Worm (Caenorhabditis elegans) whole organism, L1 larva: ENCODE results near the gene C50F4.9.

Experiments
- C04F5.9 ChIP-seq: sonication (generic microtip); optimal IDR thresholded peaks from 2 replicates; lab custom pipeline; 2016; ENCODE audit warnings: missing genetic modification characterization, missing compliant biosample characterization
- C34B4.2 ChIP-seq: sonication (generic microtip); optimal IDR thresholded peaks from 2 replicates; lab custom pipeline; 2017; ENCODE audit warnings: mild to moderate bottlenecking, missing genetic modification characterization, missing compliant biosample characterization
- F16B12.6 ChIP-seq: fragments of 150-350 bp; optimal IDR thresholded peaks from 2 replicates; lab custom pipeline; 2014; ENCODE audit warnings: missing biosample characterization, missing genetic modification characterization
- aha-1 ChIP-seq: fragments of 150-350 bp; optimal IDR thresholded peaks from 2 replicates; lab custom pipeline; 2014; ENCODE audit warnings: missing biosample characterization, missing genetic modification characterization
- alr-1 ChIP-seq: fragments of 200-800 bp; sonication (Bioruptor generic); optimal IDR thresholded peaks from 2 replicates; lab custom pipeline; 2018; ENCODE audit warnings: borderline replicate concordance, mild to moderate bottlenecking, missing genetic modification characterization, missing compliant biosample characterization
- ama-1 ChIP-seq: fragments of 150-350 bp; optimal IDR thresholded peaks from 2 replicates; lab custom pipeline; 2014
- ceh-63 ChIP-seq: fragments of 200-800 bp; sonication (Bioruptor generic); optimal IDR thresholded peaks from 2 replicates; lab custom pipeline; 2018; ENCODE audit warnings: mild to moderate bottlenecking, missing genetic modification characterization, missing compliant biosample characterization
- dpl-1 ChIP-seq, 3 experiments: fragments of 150-350 bp in 2 of 3; sonication (generic microtip) in 1 of 3; optimal IDR thresholded peaks; 2 replicates each; lab custom pipeline; 2014 to 2017; ENCODE audit warnings: missing biosample characterization in 3 of 3, missing genetic modification characterization in 3 of 3, missing genetic modification reagents in 3 of 3
- dsc-1 ChIP-seq: sonication (generic microtip); optimal IDR thresholded peaks from 2 replicates; lab custom pipeline; 2016; ENCODE audit warnings: mild to moderate bottlenecking, missing genetic modification characterization, missing compliant biosample characterization
- efl-1 ChIP-seq, 4 experiments: fragments of 150-350 bp; optimal IDR thresholded peaks in 3 of 4; peaks in 1 of 4; 1 replicate in 1 of 4; 2 replicates in 3 of 4; lab custom pipeline; 2014; ENCODE audit warnings: missing biosample characterization in 2 of 4, missing genetic modification characterization in 2 of 4, missing genetic modification reagents in 2 of 4
- efl-3 ChIP-seq: fragments of 200-800 bp; sonication (Bioruptor generic); optimal IDR thresholded peaks from 2 replicates; lab custom pipeline; 2018; ENCODE audit warnings: mild to moderate bottlenecking, missing genetic modification characterization, missing compliant biosample characterization
- egl-13 ChIP-seq: sonication (generic microtip); optimal IDR thresholded peaks from 2 replicates; lab custom pipeline; 2016; ENCODE audit warnings: missing genotype, missing genetic modification reagents, missing genetic modification characterization, missing compliant biosample characterization
- elt-3 ChIP-seq, 6 experiments: fragments of 150-350 bp in 1 of 6; sonication (generic microtip); optimal IDR thresholded peaks; 2 replicates each; lab custom pipeline; 2017 to 2018; ENCODE audit warnings: missing biosample characterization in 6 of 6, missing genetic modification characterization in 6 of 6, inconsistent platforms in 1 of 6
- ets-5 ChIP-seq: fragments of 200-800 bp; sonication (Bioruptor generic); IDR thresholded peaks from 2 replicates; pipeline ENCODE4 v1.3.6; 2022; ENCODE audit warnings: missing genetic modification characterization, missing compliant biosample characterization
- fkh-4 ChIP-seq: sonication (generic microtip); optimal IDR thresholded peaks from 2 replicates; lab custom pipeline; 2016; ENCODE audit warnings: missing compliant biosample characterization, missing genetic modification characterization, borderline replicate concordance
- fkh-8 ChIP-seq: sonication (generic microtip); optimal IDR thresholded peaks from 2 replicates; lab custom pipeline; 2016; ENCODE audit warnings: mild to moderate bottlenecking, missing genetic modification characterization, missing compliant biosample characterization
- fos-1 ChIP-seq: fragments of 150-350 bp; optimal IDR thresholded peaks from 2 replicates; lab custom pipeline; 2014; ENCODE audit warnings: missing biosample characterization, missing genetic modification characterization
- hlh-17 ChIP-seq: fragments of 200-800 bp; sonication (Bioruptor generic); optimal IDR thresholded peaks from 2 replicates; lab custom pipeline; 2018; ENCODE audit warnings: missing genetic modification characterization, mild to moderate bottlenecking, missing compliant biosample characterization, moderate library complexity, borderline replicate concordance
- hlh-4 ChIP-seq: sonication (generic microtip); optimal IDR thresholded peaks from 2 replicates; lab custom pipeline; 2016; ENCODE audit warnings: mild to moderate bottlenecking, missing genetic modification characterization, missing compliant biosample characterization
- hpl-2 ChIP-seq: fragments of 150-350 bp; optimal IDR thresholded peaks from 2 replicates; lab custom pipeline; 2014; ENCODE audit warnings: missing biosample characterization, missing genetic modification reagents, missing genetic modification characterization
- irx-1 ChIP-seq: sonication (generic microtip); optimal IDR thresholded peaks from 2 replicates; lab custom pipeline; 2016; ENCODE audit warnings: missing genetic modification characterization, missing compliant biosample characterization
- isw-1 ChIP-seq: fragments of 200-800 bp; sonication (Bioruptor generic); IDR thresholded peaks from 2 replicates; pipeline ENCODE4 v1.3.6; 2022; ENCODE audit warnings: missing genetic modification characterization, missing compliant biosample characterization
- jun-1 ChIP-seq: fragments of 150-350 bp; optimal IDR thresholded peaks from 2 replicates; lab custom pipeline; 2014; ENCODE audit warnings: missing biosample characterization, missing genetic modification reagents, missing genetic modification characterization
- lin-15B ChIP-seq: fragments of 150-350 bp; sonication (generic microtip); optimal IDR thresholded peaks from 3 replicates; lab custom pipeline; 2014; ENCODE audit warnings: missing biosample characterization, missing genetic modification characterization
- lin-39 ChIP-seq: fragments of 150-350 bp; optimal IDR thresholded peaks from 2 replicates; lab custom pipeline; 2014; ENCODE audit warnings: missing biosample characterization, missing genetic modification reagents, missing genetic modification characterization
- lsy-2 ChIP-seq, 2 experiments: fragments of 150-350 bp; optimal IDR thresholded peaks; 2 replicates each; lab custom pipeline; 2014; ENCODE audit warnings: missing biosample characterization in 2 of 2, missing genetic modification characterization in 2 of 2
- mab-9 ChIP-seq: fragments of 200-800 bp; sonication (Bioruptor generic); IDR thresholded peaks from 2 replicates; pipeline ENCODE4 v1.3.6; 2022; ENCODE audit warnings: missing genetic modification reagents, missing genetic modification characterization, missing compliant biosample characterization
- mdl-1 ChIP-seq, 2 experiments: fragments of 150-350 bp; optimal IDR thresholded peaks; 2 replicates each; lab custom pipeline; 2014 to 2017; ENCODE audit warnings: missing biosample characterization in 2 of 2, missing genetic modification characterization in 2 of 2, inconsistent platforms in 1 of 2
- mef-2 ChIP-seq: fragments of 150-350 bp; optimal IDR thresholded peaks from 2 replicates; lab custom pipeline; 2014; ENCODE audit warnings: missing biosample characterization, missing genetic modification characterization
- mep-1 ChIP-seq: fragments of 150-350 bp; optimal IDR thresholded peaks from 2 replicates; lab custom pipeline; 2014; ENCODE audit warnings: missing biosample characterization, missing genetic modification characterization
- nhr-12 ChIP-seq: sonication (generic microtip); optimal IDR thresholded peaks from 2 replicates; lab custom pipeline; 2017; ENCODE audit warnings: missing biosample characterization, missing genetic modification characterization
- nhr-19 ChIP-seq: fragments of 200-800 bp; sonication (Bioruptor generic); conservative IDR thresholded peaks from 2 replicates; pipeline ENCODE4 v1.3.6; 2022; ENCODE audit warnings: missing genetic modification characterization, missing compliant biosample characterization
- nhr-20 ChIP-seq: sonication (generic microtip); optimal IDR thresholded peaks from 2 replicates; lab custom pipeline; 2016; ENCODE audit warnings: mild to moderate bottlenecking, missing genetic modification characterization, missing compliant biosample characterization
- nhr-237 ChIP-seq: fragments of 150-350 bp; optimal IDR thresholded peaks from 2 replicates; lab custom pipeline; 2014; ENCODE audit warnings: missing biosample characterization, missing genetic modification characterization
- nhr-28 ChIP-seq: fragments of 150-350 bp; optimal IDR thresholded peaks from 2 replicates; lab custom pipeline; 2014; ENCODE audit warnings: missing biosample characterization, missing genetic modification characterization
- nhr-71 ChIP-seq: sonication (generic microtip); optimal IDR thresholded peaks from 2 replicates; lab custom pipeline; 2016; ENCODE audit warnings: mild to moderate bottlenecking, missing genetic modification characterization, moderate library complexity, missing compliant biosample characterization
- nhr-76 ChIP-seq: sonication (generic microtip); optimal IDR thresholded peaks from 2 replicates; lab custom pipeline; 2017; ENCODE audit warnings: missing biosample characterization, missing genetic modification characterization
- nhr-77 ChIP-seq: fragments of 150-350 bp; optimal IDR thresholded peaks from 2 replicates; lab custom pipeline; 2014; ENCODE audit warnings: missing biosample characterization, missing genetic modification characterization
- nhr-84 ChIP-seq: sonication (generic microtip); optimal IDR thresholded peaks from 2 replicates; lab custom pipeline; 2017; ENCODE audit warnings: missing biosample characterization, missing genetic modification characterization
- nhr-85 ChIP-seq: sonication (generic microtip); peaks from one replicate; lab custom pipeline; 2016; ENCODE audit warnings: missing genetic modification characterization, inconsistent platforms, missing compliant biosample characterization
- nhr-90 ChIP-seq: sonication (generic microtip); optimal IDR thresholded peaks from 2 replicates; lab custom pipeline; 2016; ENCODE audit warnings: mild to moderate bottlenecking, missing genetic modification characterization, missing compliant biosample characterization; ENCODE audit not compliant: poor library complexity
- pax-3 ChIP-seq: fragments of 200-800 bp; sonication (Bioruptor generic); optimal IDR thresholded peaks from 2 replicates; lab custom pipeline; 2018; ENCODE audit warnings: mild to moderate bottlenecking, missing genetic modification characterization, moderate library complexity, missing compliant biosample characterization
- rnt-1 ChIP-seq: sonication (generic microtip); optimal IDR thresholded peaks from 2 replicates; lab custom pipeline; 2016; ENCODE audit warnings: mild to moderate bottlenecking, missing genetic modification characterization, moderate library complexity, missing compliant biosample characterization
- snu-23 ChIP-seq: sonication (generic microtip); optimal IDR thresholded peaks from 2 replicates; lab custom pipeline; 2016; ENCODE audit warnings: missing genetic modification characterization, missing compliant biosample characterization
- sptf-1 ChIP-seq: fragments of 150-350 bp; optimal IDR thresholded peaks from 2 replicates; lab custom pipeline; 2014; ENCODE audit warnings: missing biosample characterization, missing genetic modification characterization
- sup-37 ChIP-seq: fragments of 200-800 bp; sonication (Bioruptor generic); optimal IDR thresholded peaks from 2 replicates; lab custom pipeline; 2018; ENCODE audit warnings: mild to moderate bottlenecking, missing genetic modification characterization, missing compliant biosample characterization
- unc-130 ChIP-seq: fragments of 150-350 bp; optimal IDR thresholded peaks from 2 replicates; lab custom pipeline; 2017; ENCODE audit warnings: missing biosample characterization, missing genetic modification characterization, inconsistent platforms
- unc-62 ChIP-seq: fragments of 150-350 bp; optimal IDR thresholded peaks from 2 replicates; lab custom pipeline; 2014; ENCODE audit warnings: missing biosample characterization, missing genetic modification reagents, missing genetic modification characterization
- unc-86 ChIP-seq: sonication (generic microtip); optimal IDR thresholded peaks from 2 replicates; lab custom pipeline; 2016; ENCODE audit warnings: missing genetic modification characterization, missing compliant biosample characterization
- unc-98 ChIP-seq: fragments of 200-800 bp; sonication (Bioruptor generic); IDR thresholded peaks from 2 replicates; pipeline ENCODE4 v1.3.6; 2022; ENCODE audit warnings: missing genetic modification characterization, missing compliant biosample characterization
- vab-15 ChIP-seq: sonication (generic microtip); optimal IDR thresholded peaks from 2 replicates; lab custom pipeline; 2017; ENCODE audit warnings: missing genotype, mild to moderate bottlenecking, missing genetic modification characterization, missing compliant biosample characterization
- ztf-11 ChIP-seq, 2 experiments: sonication (generic microtip); optimal IDR thresholded peaks; 2 replicates each; lab custom pipeline; 2016 to 2017; ENCODE audit warnings: missing genetic modification characterization in 2 of 2, missing biosample characterization in 1 of 2, missing compliant biosample characterization in 1 of 2

The C50F4.9 gene

DNA sequence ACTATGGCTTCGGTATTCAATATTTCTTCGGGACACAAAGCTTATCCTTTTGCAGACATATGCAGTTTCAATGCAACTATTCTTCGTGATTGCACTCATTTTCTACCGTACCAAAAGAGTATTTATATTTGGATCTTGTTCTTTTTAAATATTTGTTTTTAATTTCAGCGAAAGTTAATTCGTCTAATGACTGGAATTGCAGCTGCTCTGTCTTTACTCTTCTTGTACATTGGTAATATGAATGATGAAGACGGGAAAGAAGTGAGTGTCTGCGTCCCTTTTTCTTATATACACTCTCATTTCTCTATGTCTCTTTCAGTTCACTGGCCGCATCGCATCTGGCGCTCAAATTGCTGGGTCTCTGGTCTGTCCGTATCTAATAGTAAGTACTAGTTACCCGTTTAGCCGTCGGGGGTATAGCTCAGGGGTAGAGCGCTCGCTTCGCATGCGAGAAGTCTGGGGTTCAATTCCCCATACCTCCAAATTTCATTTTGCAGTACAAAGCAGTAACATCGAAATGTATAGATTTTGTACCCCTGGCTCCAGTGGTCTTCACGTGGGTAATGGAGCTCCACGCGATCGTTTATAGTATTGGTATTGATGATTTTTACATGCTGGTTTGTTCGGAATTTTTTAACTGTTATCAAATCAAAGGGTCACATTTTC lies 20.7 kb downstream of the C50F4.9 start (continued):
- TF ChIP-seq egl-13 (tag; lab: Kevin White, UChicago) (peak; percentile 67), ama-1 (lab: Kevin White, UChicago) (peak; percentile 5), unc-62 (no peak), hpl-2 (no peak), sptf-1 (tag; lab: Kevin White, UChicago) (no peak), nhr-85 (tag; lab: Kevin White, UChicago) (peak; percentile 83), lsy-2 (tag; optimal IDR thresholded peaks at IDR 0.05; lab: Kevin White, UChicago) (peak; percentile 56 to 71), F16B12.6 (peak; percentile 6), ztf-11 (tag; optimal IDR thresholded peaks at IDR 0.05; lab: Kevin White, UChicago) (peak in 1 of 2 experiments; percentile 15), vab-15 (no peak), mep-1 (peak; percentile 75), efl-3 (no peak), fos-1 (tag; lab: Kevin White, UChicago) (peak; percentile 63), nhr-12 (no peak), nhr-20 (tag; lab: Kevin White, UChicago) (peak; percentile 81), nhr-76 (tag; lab: Kevin White, UChicago) (no peak), efl-1 (optimal IDR thresholded peaks at IDR 0.05; lab: Kevin White, UChicago) (peak; percentile 54 to 57), efl-1 (GFP tag; optimal IDR thresholded peaks at IDR 0.05 in 1 of 2; lab: Kevin White, UChicago) (peak; percentile 34 to 95), nhr-237 (tag; lab: Kevin White, UChicago) (no peak), lin-15B (tag; lab: Kevin White, UChicago) (no peak), fkh-4 (tag; lab: Kevin White, UChicago) (no peak), mab-9 (GFP tag; lab: Robert Waterston, UW) (peak; percentile 60), nhr-77 (tag; lab: Kevin White, UChicago) (peak; percentile 65), unc-130 (tag; lab: Kevin White, UChicago) (peak; percentile 44), nhr-71 (peak; percentile 87), jun-1 (peak; percentile 10), mef-2 (no peak), dsc-1 (tag; lab: Kevin White, UChicago) (peak; percentile 81), C34B4.2 (no peak), ceh-63 (GFP tag; lab: Kevin White, UChicago) (no peak), ets-5 (no peak), nhr-90 (tag; lab: Kevin White, UChicago) (peak; percentile 83), hlh-17 (no peak), irx-1 (tag; lab: Kevin White, UChicago) (peak; percentile 70), mdl-1 (tag; optimal IDR thresholded peaks at IDR 0.05; lab: Kevin White, UChicago) (peak in 1 of 2 experiments; percentile 76), dpl-1 (GFP tag; optimal IDR thresholded peaks at IDR 0.05; lab: Kevin White, UChicago) (peak; percentile 12 to 51 (median 49)), unc-86 (tag; lab: Kevin White, UChicago) (peak; percentile 66), elt-3 (tag; optimal IDR thresholded peaks at IDR 0.05; lab: Kevin White, UChicago) (peak in 2 of 6 experiments; percentile 18 to 45), nhr-28 (no peak), isw-1 (peak; percentile 46), hlh-4 (tag; lab: Kevin White, UChicago) (no peak), aha-1 (tag; lab: Kevin White, UChicago) (no peak), unc-98 (GFP tag; lab: Robert Waterston, UW) (peak; percentile 43; the same call in 1 of the 2 replicates), rnt-1 (tag; lab: Kevin White, UChicago) (peak; percentile 77), alr-1 (tag; lab: Kevin White, UChicago) (no peak), lin-39 (peak; percentile 18), snu-23 (GFP tag; lab: Kevin White, UChicago) (peak; percentile 89), fkh-8 (peak; percentile 68), nhr-84 (no peak), nhr-19 (GFP tag; lab: Robert Waterston, UW) (peak; percentile 81), sup-37 (GFP tag; lab: Kevin White, UChicago) (no peak), pax-3 (tag; lab: Kevin White, UChicago) (peak; percentile 64), C04F5.9 (tag; lab: Kevin White, UChicago) (peak; percentile 30)
